Fruit fly (Drosophila melanogaster) whole organism, embryonic: ENCODE results near the gene ClpX.
A peak's percentile ranks its signal among the peaks of the same experiment; 100 is the strongest.

Experiments
- Abd-B ChIP-seq: fragments of 200-800 bp; sonication (Bioruptor generic); optimal IDR thresholded peaks from 2 replicates; lab custom pipeline; 2018; ENCODE audit warnings: missing biosample characterization, mild to moderate bottlenecking, missing genetic modification characterization, moderate library complexity
- Asciz ChIP-seq: fragments of 200-800 bp; sonication (Bioruptor generic); optimal IDR thresholded peaks from 2 replicates; lab custom pipeline; 2017; ENCODE audit warnings: missing biosample characterization, mild to moderate bottlenecking, missing genetic modification characterization, missing genetic modification reagents
- CG10209 ChIP-seq: fragments of 200-800 bp; sonication (Bioruptor generic); optimal IDR thresholded peaks from 3 replicates; lab custom pipeline; 2017; ENCODE audit warnings: missing biosample characterization, mild to moderate bottlenecking, missing genetic modification characterization, missing genetic modification reagents
- CG1024 ChIP-seq: fragments of 200-800 bp; sonication (Bioruptor generic); IDR thresholded peaks from 2 replicates; pipeline ENCODE4 v1.3.6; 2022; ENCODE audit warnings: missing biosample characterization, missing genetic modification characterization
- CG10543 ChIP-seq: fragments of 200-800 bp; sonication (Bioruptor generic); optimal IDR thresholded peaks from 3 replicates; lab custom pipeline; 2017; ENCODE audit warnings: missing biosample characterization, mild to moderate bottlenecking, missing genetic modification characterization, moderate library complexity
- CG11247 ChIP-seq: fragments of 200-800 bp; sonication (Bioruptor generic); IDR thresholded peaks from 2 replicates; pipeline ENCODE4 v1.3.6; 2022; ENCODE audit warnings: missing biosample characterization, missing genetic modification characterization
- CG13123 ChIP-seq: fragments of 200-800 bp; sonication (Bioruptor generic); optimal IDR thresholded peaks from 2 replicates; lab custom pipeline; 2016; ENCODE audit warnings: missing biosample characterization, missing genetic modification characterization
- CG13424 ChIP-seq: fragments of 200-800 bp; sonication (Bioruptor generic); optimal IDR thresholded peaks from 2 replicates; lab custom pipeline; 2019; ENCODE audit warnings: missing biosample characterization, mild to moderate bottlenecking, missing genetic modification characterization, moderate library complexity
- CG14014 ChIP-seq: fragments of 200-800 bp; sonication (Bioruptor generic); IDR thresholded peaks from 2 replicates; pipeline ENCODE4 v1.3.6; 2022; ENCODE audit warnings: missing biosample characterization, missing genetic modification characterization
- CG14667 ChIP-seq: fragments of 200-800 bp; sonication (Bioruptor generic); IDR thresholded peaks from 2 replicates; pipeline ENCODE4 v1.3.6; 2022; ENCODE audit warnings: missing biosample characterization, missing genetic modification characterization
- CG1529 ChIP-seq: fragments of 200-800 bp; sonication (Bioruptor generic); optimal IDR thresholded peaks from 3 replicates; lab custom pipeline; 2018; ENCODE audit warnings: missing biosample characterization, missing genetic modification characterization
- CG17385 ChIP-seq: fragments of 200-800 bp; sonication (Bioruptor generic); optimal IDR thresholded peaks from 3 replicates; lab custom pipeline; 2018; ENCODE audit warnings: missing biosample characterization, mild to moderate bottlenecking, missing genetic modification characterization
- CG17612 ChIP-seq: fragments of 200-800 bp; sonication (Bioruptor generic); IDR thresholded peaks from 2 replicates; pipeline ENCODE4 v1.3.6; 2022; ENCODE audit warnings: missing biosample characterization, missing genetic modification characterization
- CG31365 ChIP-seq: fragments of 200-800 bp; sonication (Bioruptor generic); optimal IDR thresholded peaks from 2 replicates; lab custom pipeline; 2018; ENCODE audit warnings: missing biosample characterization, mild to moderate bottlenecking, missing genetic modification characterization
- CG33557 ChIP-seq: fragments of 200-800 bp; sonication (Bioruptor generic); optimal IDR thresholded peaks from 2 replicates; lab custom pipeline; 2019; ENCODE audit warnings: missing biosample characterization, mild to moderate bottlenecking, missing genetic modification characterization, moderate library complexity
- CG4282 ChIP-seq: fragments of 200-800 bp; sonication (Bioruptor generic); optimal IDR thresholded peaks from 2 replicates; lab custom pipeline; 2016; ENCODE audit warnings: missing biosample characterization, missing genetic modification characterization
- CG6654 ChIP-seq: fragments of 200-800 bp; sonication (Bioruptor generic); optimal IDR thresholded peaks from 2 replicates; lab custom pipeline; 2017; ENCODE audit warnings: missing biosample characterization, mild to moderate bottlenecking, missing genetic modification characterization
- CG8281 ChIP-seq: fragments of 200-800 bp; sonication (Bioruptor generic); optimal IDR thresholded peaks from 2 replicates; lab custom pipeline; 2018; ENCODE audit warnings: missing biosample characterization, mild to moderate bottlenecking, missing genetic modification characterization, moderate library complexity
- CG8290 ChIP-seq, 3 experiments: fragments of 200-800 bp; sonication (Bioruptor generic); optimal IDR thresholded peaks; 2 replicates each; lab custom pipeline; 2016 to 2019; ENCODE audit warnings: missing biosample characterization in 3 of 3, missing genetic modification characterization in 3 of 3, mild to moderate bottlenecking in 2 of 3, moderate library complexity in 1 of 3
- CG8359 ChIP-seq: fragments of 200-800 bp; sonication (Bioruptor generic); optimal IDR thresholded peaks from 2 replicates; lab custom pipeline; 2017; ENCODE audit warnings: missing biosample characterization, mild to moderate bottlenecking, missing genetic modification characterization, borderline replicate concordance
- CHES-1-like ChIP-seq: fragments of 200-800 bp; sonication (Bioruptor generic); optimal IDR thresholded peaks from 2 replicates; lab custom pipeline; 2016; ENCODE audit warnings: missing biosample characterization, missing genetic modification characterization
- D19A ChIP-seq: fragments of 200-800 bp; optimal IDR thresholded peaks from 3 replicates; lab custom pipeline; 2019; ENCODE audit warnings: missing biosample characterization, mild to moderate bottlenecking, missing genetic modification characterization, moderate library complexity
- Dbx ChIP-seq: fragments of 200-800 bp; sonication (Bioruptor generic); IDR thresholded peaks from 3 replicates; pipeline ENCODE4 v1.3.6; 2022; ENCODE audit warnings: missing biosample characterization, missing genetic modification characterization
- Dip3 ChIP-seq: fragments of 200-800 bp; sonication (Bioruptor generic); optimal IDR thresholded peaks from 3 replicates; lab custom pipeline; 2016; ENCODE audit warnings: missing biosample characterization, missing genetic modification characterization
- ERR ChIP-seq: fragments of 200-800 bp; sonication (Bioruptor generic); optimal IDR thresholded peaks from 2 replicates; lab custom pipeline; 2016; ENCODE audit warnings: missing biosample characterization, missing genetic modification characterization
- H15 ChIP-seq: fragments of 200-800 bp; sonication (Bioruptor generic); IDR thresholded peaks from 3 replicates; pipeline ENCODE4 v1.3.6; 2022; ENCODE audit warnings: missing biosample characterization, missing genetic modification characterization
- Jarid2 ChIP-seq: fragments of 200-800 bp; sonication (Bioruptor generic); optimal IDR thresholded peaks from 3 replicates; lab custom pipeline; 2017; ENCODE audit warnings: mild to moderate bottlenecking, missing biosample characterization, missing genetic modification reagents, missing genetic modification characterization
- Max ChIP-seq: fragments of 200-800 bp; sonication (Bioruptor generic); optimal IDR thresholded peaks from 2 replicates; lab custom pipeline; 2016; ENCODE audit warnings: missing biosample characterization, mild to moderate bottlenecking, missing genetic modification characterization
- Myb ChIP-seq: fragments of 200-800 bp; sonication (Bioruptor generic); optimal IDR thresholded peaks from 2 replicates; lab custom pipeline; 2016; ENCODE audit warnings: missing biosample characterization, missing genetic modification characterization
- NC2α ChIP-seq: fragments of 200-800 bp; sonication (Bioruptor generic); optimal IDR thresholded peaks from 2 replicates; lab custom pipeline; 2016; ENCODE audit warnings: missing biosample characterization, missing genetic modification characterization
- Side ChIP-seq: fragments of 200-800 bp; sonication (Bioruptor generic); optimal IDR thresholded peaks from 2 replicates; lab custom pipeline; 2016; ENCODE audit warnings: missing biosample characterization, missing genetic modification characterization
- Ssrp ChIP-seq: fragments of 200-800 bp; sonication (Bioruptor generic); optimal IDR thresholded peaks from 2 replicates; lab custom pipeline; 2018; ENCODE audit warnings: missing biosample characterization, mild to moderate bottlenecking, missing genetic modification characterization, moderate library complexity
- Stat92E ChIP-seq, 3 experiments: fragments of >200 bp in 2 of 3; fragments of 200-800 bp in 1 of 3; sonication (Bioruptor generic) in 1 of 3; optimal IDR thresholded peaks; 2 replicates each; lab custom pipeline; 2017 to 2019; ENCODE audit warnings: missing biosample characterization in 3 of 3, missing genetic modification characterization in 3 of 3, mild to moderate bottlenecking in 1 of 3, moderate library complexity in 1 of 3
- ab ChIP-seq: fragments of 200-800 bp; sonication (Bioruptor generic); optimal IDR thresholded peaks from 2 replicates; lab custom pipeline; 2016; ENCODE audit warnings: missing biosample characterization, missing genetic modification characterization
- ap ChIP-seq: fragments of 200-800 bp; sonication (Bioruptor generic); IDR thresholded peaks from 2 replicates; pipeline ENCODE4 v1.3.6; 2022; ENCODE audit warnings: missing biosample characterization, missing genetic modification characterization
- az2 ChIP-seq: fragments of 200-800 bp; sonication (Bioruptor generic); optimal IDR thresholded peaks from 3 replicates; lab custom pipeline; 2016; ENCODE audit warnings: missing biosample characterization, missing genetic modification characterization
- disco-r ChIP-seq: fragments of 200-800 bp; sonication (Bioruptor generic); optimal IDR thresholded peaks from 2 replicates; lab custom pipeline; 2016; ENCODE audit warnings: missing biosample characterization, missing genetic modification characterization
- fd96Cb ChIP-seq: fragments of 200-800 bp; sonication (Bioruptor generic); optimal IDR thresholded peaks from 2 replicates; lab custom pipeline; 2018; ENCODE audit warnings: missing biosample characterization, mild to moderate bottlenecking, missing genetic modification characterization, moderate library complexity
- gce ChIP-seq: fragments of 200-800 bp; sonication (Bioruptor generic); IDR thresholded peaks from 3 replicates; pipeline ENCODE4 v1.3.6; 2022; ENCODE audit warnings: missing biosample characterization, missing genetic modification characterization
- gem ChIP-seq: fragments of 200-800 bp; sonication (Bioruptor generic); optimal IDR thresholded peaks from 2 replicates; lab custom pipeline; 2019; ENCODE audit warnings: missing biosample characterization, mild to moderate bottlenecking, missing genetic modification characterization, moderate library complexity
- kah ChIP-seq: fragments of 200-800 bp; sonication (Bioruptor generic); optimal IDR thresholded peaks from 2 replicates; lab custom pipeline; 2018; ENCODE audit warnings: missing biosample characterization, mild to moderate bottlenecking, missing genetic modification characterization
- knrl ChIP-seq: fragments of 200-800 bp; sonication (Bioruptor generic); IDR thresholded peaks from 3 replicates; pipeline ENCODE4 v1.3.6; 2022; ENCODE audit warnings: missing biosample characterization, missing genetic modification characterization; ENCODE audit not compliant: partially characterized antibody
- lola ChIP-seq, 3 experiments: fragments of >200 bp in 2 of 3; fragments of 200-800 bp in 1 of 3; sonication (Bioruptor generic) in 1 of 3; optimal IDR thresholded peaks; 2 replicates each; lab custom pipeline; 2017 to 2019; ENCODE audit warnings: missing biosample characterization in 3 of 3, missing genetic modification characterization in 3 of 3, mild to moderate bottlenecking in 1 of 3, moderate library complexity in 1 of 3
- run ChIP-seq: fragments of 200-800 bp; sonication (Bioruptor generic); optimal IDR thresholded peaks from 3 replicates; lab custom pipeline; 2018; ENCODE audit warnings: missing biosample characterization, mild to moderate bottlenecking, missing genetic modification characterization
- sens-2 ChIP-seq: fragments of 200-800 bp; sonication (Bioruptor generic); IDR thresholded peaks from 2 replicates; pipeline ENCODE4 v1.3.6; 2022; ENCODE audit warnings: missing biosample characterization, missing genetic modification characterization
- sima ChIP-seq: fragments of 200-800 bp; sonication (Bioruptor generic); optimal IDR thresholded peaks from 2 replicates; lab custom pipeline; 2016; ENCODE audit warnings: missing biosample characterization, missing genetic modification characterization
- twi ChIP-seq: fragments of 200-800 bp; optimal IDR thresholded peaks from 2 replicates; lab custom pipeline; 2019; ENCODE audit warnings: missing biosample characterization, mild to moderate bottlenecking, missing genetic modification characterization, moderate library complexity
- wor ChIP-seq: fragments of 200-800 bp; sonication (Bioruptor generic); IDR thresholded peaks from 2 replicates; pipeline ENCODE4 v1.3.6; 2022; ENCODE audit warnings: missing biosample characterization, missing genetic modification characterization
- zen ChIP-seq: fragments of 200-800 bp; sonication (Bioruptor generic); optimal IDR thresholded peaks from 3 replicates; lab custom pipeline; 2018; ENCODE audit warnings: missing biosample characterization, mild to moderate bottlenecking, missing genetic modification characterization, moderate library complexity

ClpX gene

DNA sequence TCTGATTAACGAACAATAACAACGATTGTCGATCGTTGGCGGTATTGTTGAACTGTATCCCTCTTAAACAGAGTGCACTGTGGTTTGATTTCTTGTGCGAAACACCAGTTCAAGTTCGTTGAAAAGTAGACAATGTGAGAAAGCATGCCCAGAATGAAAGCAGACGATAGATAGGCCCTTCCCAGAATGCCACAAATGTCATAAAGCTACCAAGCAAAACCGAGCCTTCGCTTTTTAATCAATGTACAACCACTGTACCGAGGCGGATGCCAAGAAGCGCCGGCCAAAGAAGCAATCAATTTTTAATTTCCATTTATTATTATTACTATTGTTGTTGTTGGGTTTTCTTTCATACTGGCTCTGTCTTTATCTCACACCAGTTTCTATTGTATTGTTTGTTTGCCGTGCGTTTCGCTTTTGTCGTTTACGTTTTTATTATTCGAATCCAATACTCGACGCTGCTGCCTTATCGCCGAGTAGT, 5.4 kb upstream of the ClpX start (continued):
- TF ChIP-seq Ssrp (tag; lab: Kevin White, UChicago) = peak; percentile 64
- TF ChIP-seq CG10209 (GFP tag; lab: Kevin White, UChicago) = peak; percentile 83
- peak; percentile 63 for TF ChIP-seq Abd-B
- peak; percentile 73 for TF ChIP-seq CG4282 (GFP tag; lab: Kevin White, UChicago)
- peak; percentile 82 for TF ChIP-seq H15 (GFP tag; lab: Robert Waterston, UW)
- peak; percentile 84 for TF ChIP-seq Dbx (GFP tag; lab: Robert Waterston, UW)
- TF ChIP-seq CG17385 = peak; percentile 79
- TF ChIP-seq CG10543 (GFP tag; lab: Kevin White, UChicago) = no peak
- TF ChIP-seq Max (GFP tag; lab: Kevin White, UChicago) = peak; percentile 54
- peak; percentile 84 for TF ChIP-seq CG14667
- no peak for TF ChIP-seq twi (tag; lab: Kevin White, UChicago)
- TF ChIP-seq CG17612 = peak; percentile 59; the same call in 1 of the 2 replicates
- peak in 1 of 3 experiments; percentile 11 for TF ChIP-seq lola (GFP tag; optimal IDR thresholded peaks at IDR 0.05; lab: Kevin White, UChicago)
- TF ChIP-seq CG8359 (GFP tag; lab: Kevin White, UChicago) = peak; percentile 56
- TF ChIP-seq CG8281 = peak; percentile 34
- peak; percentile 5 for TF ChIP-seq zen (tag; lab: Kevin White, UChicago)
- TF ChIP-seq run (tag; lab: Kevin White, UChicago) = peak; percentile 56
- TF ChIP-seq knrl (GFP tag; lab: Robert Waterston, UW) = no peak
- TF ChIP-seq ap (GFP tag; lab: Robert Waterston, UW) = peak; percentile 67; the same call in 1 of the 2 replicates
- TF ChIP-seq wor (GFP tag; lab: Robert Waterston, UW) = peak; percentile 78
- peak; percentile 53 for TF ChIP-seq Side (GFP tag; lab: Kevin White, UChicago)
- TF ChIP-seq CG1529 (GFP tag; lab: Kevin White, UChicago) = peak; percentile 75
- peak; percentile 63 for TF ChIP-seq disco-r (GFP tag; lab: Kevin White, UChicago)
- TF ChIP-seq CG11247 (GFP tag; lab: Robert Waterston, UW) = peak; percentile 69
- peak; percentile 57 for TF ChIP-seq NC2α
- TF ChIP-seq ab = peak; percentile 72
- peak; percentile 78 for TF ChIP-seq fd96Cb
- peak; percentile 46 for TF ChIP-seq CG6654 (GFP tag; lab: Kevin White, UChicago)
- peak; percentile 60 for TF ChIP-seq CG31365
- no peak for TF ChIP-seq Stat92E (GFP tag; optimal IDR thresholded peaks at IDR 0.05; lab: Kevin White, UChicago)
- no peak for TF ChIP-seq CG33557 (GFP tag; lab: Kevin White, UChicago)
- TF ChIP-seq CG13424 = peak; percentile 63
- peak; percentile 72 for TF ChIP-seq Asciz (GFP tag; lab: Kevin White, UChicago)
- peak; percentile 52 for TF ChIP-seq Jarid2 (GFP tag; lab: Kevin White, UChicago)
- TF ChIP-seq Myb (GFP tag; lab: Kevin White, UChicago) = peak; percentile 65
- TF ChIP-seq CG1024 = peak; percentile 68; the same call in 1 of the 2 replicates
- peak; percentile 88; the same call in 2 of the 3 replicates for TF ChIP-seq gce (GFP tag; lab: Robert Waterston, UW)
- TF ChIP-seq sima (GFP tag; lab: Kevin White, UChicago) = no peak
- TF ChIP-seq D19A (tag; lab: Kevin White, UChicago) = peak; percentile 70
- peak; percentile 15 for TF ChIP-seq kah (GFP tag; lab: Kevin White, UChicago)
- peak; percentile 14 for TF ChIP-seq ERR (GFP tag; lab: Kevin White, UChicago)
- peak; percentile 89 for TF ChIP-seq gem (tag; lab: Kevin White, UChicago)
- TF ChIP-seq CHES-1-like = peak; percentile 67
- peak; percentile 89 for TF ChIP-seq az2 (GFP tag; lab: Kevin White, UChicago)
- TF ChIP-seq sens-2 (GFP tag; lab: Robert Waterston, UW) = peak; percentile 27; the same call in 1 of the 2 replicates
- peak; percentile 65 for TF ChIP-seq CG13123 (GFP tag; lab: Kevin White, UChicago)
- peak; percentile 21 for TF ChIP-seq CG8290 (GFP tag; optimal IDR thresholded peaks at IDR 0.05; lab: Kevin White, UChicago)
- TF ChIP-seq CG8290 (tag; optimal IDR thresholded peaks at IDR 0.05; lab: Kevin White, UChicago) = peak in 1 of 2 experiments; percentile 96
- TF ChIP-seq Dip3 = peak; percentile 51
- TF ChIP-seq CG14014 (GFP tag; lab: Robert Waterston, UW) = peak; percentile 81
